Fruit fly (Drosophila melanogaster): ENCODE data around the gene CG11898.
A peak's percentile ranks its signal among the peaks of the same experiment; 100 is the strongest.

DNA sequence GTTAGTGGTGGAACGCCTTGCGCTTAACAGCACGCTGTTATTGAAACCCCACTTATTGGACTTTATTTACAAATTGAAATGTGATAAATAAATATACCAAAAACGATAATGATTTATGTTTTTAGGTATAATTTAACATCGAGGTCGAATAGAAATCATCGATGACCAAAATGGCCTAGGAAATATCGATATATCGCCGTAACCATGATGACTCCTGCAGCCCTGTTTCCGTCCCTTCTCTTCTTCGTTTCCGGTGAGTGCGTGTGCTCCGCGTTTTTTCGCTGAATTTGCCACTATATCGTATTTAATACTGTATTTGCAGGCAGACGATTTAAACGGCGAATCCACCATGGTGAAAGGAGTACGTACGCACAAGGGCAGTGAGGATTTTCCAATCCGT lies 54.5 kb downstream of the CG11898 start, which contains the start of gene eEF1gamma:
- TF ChIP-seq Crg-1 (GFP tag; optimal IDR thresholded peaks at IDR 0.05) (peak; percentile 97), CG14711 (tag; optimal IDR thresholded peaks at IDR 0.05) (peak; percentile 80), kay (GFP tag; ENCODE audit: borderline replicate concordance) (no peak), ovo (GFP tag; optimal IDR thresholded peaks at IDR 0.05) (peak; percentile 95)
